Worm (Caenorhabditis elegans) whole organism, L4 larva: Measurements from ENCODE around the gene C06E1.11.

ENCODE experiments used
- F49E8.2 ChIP-seq: sonication (generic microtip); optimal IDR thresholded peaks from 2 replicates; lab custom pipeline; 2016; ENCODE audit warnings: missing compliant biosample characterization, mild to moderate bottlenecking, missing genetic modification characterization, borderline replicate concordance
- R02D3.7 ChIP-seq: fragments of 150-350 bp; sonication (generic microtip); optimal IDR thresholded peaks from 3 replicates; lab custom pipeline; 2014; ENCODE audit warnings: missing biosample characterization, missing genetic modification characterization
- T26A8.4 ChIP-seq: fragments of 200-800 bp; sonication (Bioruptor generic); IDR thresholded peaks from 2 replicates; pipeline ENCODE4 v1.3.6; 2022; ENCODE audit warnings: missing genetic modification characterization, missing compliant biosample characterization
- Y105C5A.15 ChIP-seq: fragments of 200-800 bp; sonication (Bioruptor generic); IDR thresholded peaks from 2 replicates; pipeline ENCODE4 v1.3.6; 2022; ENCODE audit warnings: missing genetic modification characterization, missing compliant biosample characterization
- Y48G9A.11 ChIP-seq: fragments of 200-800 bp; sonication (Bioruptor generic); IDR thresholded peaks from 2 replicates; pipeline ENCODE4 v1.3.6; 2022; ENCODE audit warnings: missing genetic modification reagents, missing genetic modification characterization, missing compliant biosample characterization
- Y75B8A.6 ChIP-seq: fragments of 200-800 bp; sonication (Bioruptor generic); IDR thresholded peaks from 2 replicates; pipeline ENCODE4 v1.3.6; 2022; ENCODE audit warnings: missing genetic modification reagents, missing genetic modification characterization, missing compliant biosample characterization
- ZK546.5 ChIP-seq, 2 experiments: sonication (generic microtip); optimal IDR thresholded peaks; 2 replicates each; lab custom pipeline; 2017; ENCODE audit warnings: missing biosample characterization in 2 of 2, missing genetic modification characterization in 2 of 2
- aha-1 ChIP-seq: fragments of 150-350 bp; peaks from one replicate; lab custom pipeline; 2014; ENCODE audit warnings: missing biosample characterization, missing genetic modification characterization
- arid-1 ChIP-seq: fragments of 200-800 bp; sonication (Bioruptor generic); conservative IDR thresholded peaks from 2 replicates; pipeline ENCODE4 v1.3.6; 2022; ENCODE audit warnings: missing genetic modification reagents, missing genetic modification characterization, missing compliant biosample characterization
- ceh-20 ChIP-seq: fragments of 200-800 bp; sonication (Bioruptor generic); IDR thresholded peaks from 2 replicates; pipeline ENCODE4 v1.3.6; 2022; ENCODE audit warnings: missing genetic modification reagents, missing genetic modification characterization, missing compliant biosample characterization
- ceh-44 ChIP-seq: fragments of 200-800 bp; sonication (Bioruptor generic); IDR thresholded peaks from 2 replicates; pipeline ENCODE4 v1.3.6; 2022; ENCODE audit warnings: missing genetic modification reagents, missing genetic modification characterization, missing compliant biosample characterization
- cey-2 ChIP-seq: sonication (generic microtip); optimal IDR thresholded peaks from 3 replicates; lab custom pipeline; 2017; ENCODE audit warnings: missing genetic modification characterization, mild to moderate bottlenecking, missing compliant biosample characterization, antibody characterized with exemption, borderline replicate concordance; ENCODE audit not compliant: insufficient read depth
- ctbp-1 ChIP-seq: fragments of 200-800 bp; sonication (Bioruptor generic); IDR thresholded peaks from 2 replicates; pipeline ENCODE4 v1.3.6; 2022; ENCODE audit warnings: missing genetic modification reagents, missing genetic modification characterization, missing compliant biosample characterization
- daf-12 ChIP-seq: fragments of 150-350 bp; optimal IDR thresholded peaks from 2 replicates; lab custom pipeline; 2014; ENCODE audit warnings: missing biosample characterization, missing genetic modification reagents, missing genetic modification characterization
- daf-16 ChIP-seq, 3 experiments: sonication (generic microtip); optimal IDR thresholded peaks; 2 replicates each; lab custom pipeline; 2016 to 2017; ENCODE audit warnings: missing genetic modification characterization in 3 of 3, missing genetic modification reagents in 3 of 3, mild to moderate bottlenecking in 2 of 3, missing compliant biosample characterization in 2 of 3, missing biosample characterization in 1 of 3, moderate library complexity in 1 of 3
- dmd-6 ChIP-seq: fragments of 200-800 bp; sonication (Bioruptor generic); IDR thresholded peaks from 2 replicates; pipeline ENCODE4 v1.3.6; 2022; ENCODE audit warnings: missing genetic modification reagents, missing genetic modification characterization, missing compliant biosample characterization
- gei-8 ChIP-seq: fragments of 200-800 bp; sonication (Bioruptor generic); optimal IDR thresholded peaks from 2 replicates; lab custom pipeline; 2018; ENCODE audit warnings: mild to moderate bottlenecking, missing genetic modification characterization, missing compliant biosample characterization
- hlh-11 ChIP-seq: fragments of 200-800 bp; sonication (Bioruptor generic); optimal IDR thresholded peaks from 2 replicates; lab custom pipeline; 2018; ENCODE audit warnings: mild to moderate bottlenecking, missing genetic modification characterization, missing compliant biosample characterization
- hlh-30 ChIP-seq: sonication (generic microtip); optimal IDR thresholded peaks from 2 replicates; lab custom pipeline; 2017; ENCODE audit warnings: antibody characterized with exemption, mild to moderate bottlenecking, missing genetic modification characterization, missing compliant biosample characterization; ENCODE audit not compliant: insufficient read depth
- lin-38 ChIP-seq: fragments of 200-800 bp; sonication (Bioruptor generic); IDR thresholded peaks from 2 replicates; pipeline ENCODE4 v1.3.6; 2022; ENCODE audit warnings: missing genetic modification reagents, missing genetic modification characterization, missing compliant biosample characterization
- lin-39 ChIP-seq: fragments of 150-350 bp; optimal IDR thresholded peaks from 2 replicates; lab custom pipeline; 2014; ENCODE audit warnings: missing biosample characterization, missing genetic modification reagents, missing genetic modification characterization
- lsy-2 ChIP-seq, 2 experiments: fragments of 150-350 bp in 1 of 2; sonication (generic microtip) in 1 of 2; optimal IDR thresholded peaks; 2 replicates each; lab custom pipeline; 2014 to 2017; ENCODE audit warnings: missing biosample characterization in 2 of 2, missing genetic modification characterization in 2 of 2
- mep-1 ChIP-seq: fragments of 150-350 bp; sonication (generic microtip); optimal IDR thresholded peaks from 3 replicates; lab custom pipeline; 2014; ENCODE audit warnings: missing biosample characterization, missing genetic modification characterization
- mxl-3 ChIP-seq: fragments of 200-800 bp; sonication (Bioruptor generic); optimal IDR thresholded peaks from 2 replicates; lab custom pipeline; 2018; ENCODE audit warnings: mild to moderate bottlenecking, missing genetic modification characterization, missing compliant biosample characterization
- nhr-11 ChIP-seq: fragments of 150-350 bp; optimal IDR thresholded peaks from 2 replicates; lab custom pipeline; 2014; ENCODE audit warnings: missing biosample characterization, missing genetic modification characterization
- nhr-237 ChIP-seq: sonication (generic microtip); optimal IDR thresholded peaks from 2 replicates; lab custom pipeline; 2017; ENCODE audit warnings: missing biosample characterization, missing genetic modification characterization
- nhr-25 ChIP-seq: sonication (generic microtip); optimal IDR thresholded peaks from 2 replicates; lab custom pipeline; 2017; ENCODE audit warnings: missing genetic modification characterization, mild to moderate bottlenecking, missing compliant biosample characterization, antibody characterized with exemption, moderate library complexity, borderline replicate concordance; ENCODE audit not compliant: insufficient read depth
- nhr-28 ChIP-seq: fragments of 150-350 bp; optimal IDR thresholded peaks from 2 replicates; lab custom pipeline; 2014; ENCODE audit warnings: missing biosample characterization, missing genetic modification characterization
- nhr-42 ChIP-seq: fragments of 200-800 bp; sonication (Bioruptor generic); IDR thresholded peaks from 2 replicates; pipeline ENCODE4 v1.3.6; 2022; ENCODE audit warnings: missing genetic modification characterization, missing compliant biosample characterization
- pha-4 ChIP-seq, 2 experiments: fragments of 150-350 bp in 1 of 2; fragments of 200-800 bp in 1 of 2; sonication (Bioruptor generic) in 1 of 2; IDR thresholded peaks in 1 of 2; optimal IDR thresholded peaks in 1 of 2; 2 replicates each; pipeline versions ENCODE4 v1.3.6 to Lab custom; 2014 to 2022; ENCODE audit warnings: missing genetic modification characterization in 2 of 2, missing genetic modification reagents in 2 of 2, missing biosample characterization in 1 of 2, missing compliant biosample characterization in 1 of 2
- php-3 ChIP-seq: fragments of 200-800 bp; sonication (Bioruptor generic); IDR thresholded peaks from 2 replicates; pipeline ENCODE4 v1.3.6; 2022; ENCODE audit warnings: missing genetic modification reagents, missing genetic modification characterization, missing compliant biosample characterization
- saeg-2 ChIP-seq: fragments of 200-800 bp; sonication (Bioruptor generic); IDR thresholded peaks from 2 replicates; pipeline ENCODE4 v1.3.6; 2022; ENCODE audit warnings: missing genetic modification reagents, missing genetic modification characterization, missing compliant biosample characterization
- skn-1 ChIP-seq: fragments of 150-350 bp; optimal IDR thresholded peaks from 2 replicates; lab custom pipeline; 2014; ENCODE audit warnings: missing biosample characterization, missing genetic modification characterization
- spr-1 ChIP-seq: sonication (generic microtip); optimal IDR thresholded peaks from 2 replicates; lab custom pipeline; 2016; ENCODE audit warnings: mild to moderate bottlenecking, missing genetic modification characterization, missing compliant biosample characterization
- tag-97 ChIP-seq: fragments of 200-800 bp; sonication (Bioruptor generic); IDR thresholded peaks from 2 replicates; pipeline ENCODE4 v1.3.6; 2022; ENCODE audit warnings: missing genetic modification characterization, missing compliant biosample characterization
- unc-62 ChIP-seq, 3 experiments: fragments of 150-350 bp in 1 of 3; sonication (generic microtip); optimal IDR thresholded peaks in 2 of 3; peaks in 1 of 3; 1 replicate in 1 of 3; 2 replicates in 2 of 3; lab custom pipeline; 2014 to 2017; ENCODE audit warnings: missing biosample characterization in 3 of 3, missing genetic modification characterization in 3 of 3, missing genetic modification reagents in 3 of 3, missing genotype in 1 of 3
- vab-7 ChIP-seq: fragments of 200-800 bp; sonication (Bioruptor generic); IDR thresholded peaks from 2 replicates; pipeline ENCODE4 v1.3.6; 2022; ENCODE audit warnings: missing genetic modification reagents, missing genetic modification characterization, missing compliant biosample characterization
- zip-11 ChIP-seq: fragments of 200-800 bp; sonication (Bioruptor generic); IDR thresholded peaks from 2 replicates; pipeline ENCODE4 v1.3.6; 2022; ENCODE audit warnings: missing genetic modification characterization, missing compliant biosample characterization
- ztf-7 ChIP-seq: fragments of 150-350 bp; optimal IDR thresholded peaks from 2 replicates; lab custom pipeline; 2014; ENCODE audit warnings: missing biosample characterization, missing genetic modification characterization

Gene C06E1.11

ce11 chrIII:8602148-8602547 lies 14.3 kb downstream of the C06E1.11 start:
- no peak for TF ChIP-seq lin-39 (tag; lab: Kevin White, UChicago)
- TF ChIP-seq lin-38: no peak
- TF ChIP-seq Y48G9A.11 (GFP tag; lab: Robert Waterston, UW): no peak
- no peak for TF ChIP-seq F49E8.2 (tag; lab: Kevin White, UChicago)
- TF ChIP-seq gei-8 (GFP tag; lab: Kevin White, UChicago): no peak
- no peak for TF ChIP-seq dmd-6 (GFP tag; lab: Robert Waterston, UW)
- no peak for TF ChIP-seq mep-1 (tag; lab: Kevin White, UChicago)
- TF ChIP-seq mxl-3 (GFP tag; lab: Kevin White, UChicago): no peak
- no peak for TF ChIP-seq pha-4 (GFP tag; IDR thresholded peaks at IDR 0.05; lab: Robert Waterston, UW)
- no peak for TF ChIP-seq pha-4 (tag; optimal IDR thresholded peaks at IDR 0.05; lab: Kevin White, UChicago)
- no peak for TF ChIP-seq ZK546.5 (tag; optimal IDR thresholded peaks at IDR 0.05; lab: Kevin White, UChicago)
- no peak for TF ChIP-seq ctbp-1 (GFP tag; lab: Robert Waterston, UW)
- TF ChIP-seq ztf-7 (tag; lab: Kevin White, UChicago): no peak
- no peak for TF ChIP-seq Y75B8A.6 (GFP tag; lab: Robert Waterston, UW)
- TF ChIP-seq php-3 (GFP tag; lab: Robert Waterston, UW): no peak
- TF ChIP-seq daf-12: no peak
- no peak for TF ChIP-seq ceh-44
- no peak for TF ChIP-seq spr-1 (tag; lab: Kevin White, UChicago)
- no peak for TF ChIP-seq ceh-20 (GFP tag; lab: Robert Waterston, UW)
- TF ChIP-seq arid-1 (GFP tag; lab: Robert Waterston, UW): no peak

- TF ChIP-seq nhr-28 (tag; lab: Kevin White, UChicago) (peak; percentile 38), nhr-25 (peak; percentile 26), aha-1 (peak; percentile 1), unc-62 (GFP tag; optimal IDR thresholded peaks at IDR 0.05 in 1 of 2; lab: Kevin White, UChicago) (peak in 1 of 2 experiments; percentile 50), unc-62 (tag; optimal IDR thresholded peaks at IDR 0.05; lab: Kevin White, UChicago) (no peak), hlh-30 (tag; lab: Kevin White, UChicago) (no peak), hlh-11 (tag; lab: Kevin White, UChicago) (peak; percentile 4)
Measured at ce11 chrIII:8598961-8599360, 17.5 kb downstream of the C06E1.11 start.

- no peak for TF ChIP-seq T26A8.4 (GFP tag; lab: Robert Waterston, UW)
- TF ChIP-seq R02D3.7: no peak
- no peak for TF ChIP-seq tag-97 (GFP tag; lab: Robert Waterston, UW)
- TF ChIP-seq skn-1 (tag; lab: Kevin White, UChicago): no peak
- TF ChIP-seq daf-16 (GFP tag; optimal IDR thresholded peaks at IDR 0.05; lab: Kevin White, UChicago): no peak
- no peak for TF ChIP-seq daf-16 (tag; optimal IDR thresholded peaks at IDR 0.05; lab: Kevin White, UChicago)
- TF ChIP-seq vab-7 (GFP tag; lab: Robert Waterston, UW): no peak
- no peak for TF ChIP-seq Y105C5A.15 (GFP tag; lab: Robert Waterston, UW)
- TF ChIP-seq cey-2 (tag; lab: Kevin White, UChicago): no peak
- no peak for TF ChIP-seq lsy-2 (tag; optimal IDR thresholded peaks at IDR 0.05; lab: Kevin White, UChicago)
- no peak for TF ChIP-seq zip-11 (GFP tag; lab: Robert Waterston, UW)
- no peak for TF ChIP-seq lin-39 (tag; lab: Kevin White, UChicago)
- no peak for TF ChIP-seq nhr-237 (tag; lab: Kevin White, UChicago)
- TF ChIP-seq aha-1: no peak
- TF ChIP-seq nhr-11: no peak
- TF ChIP-seq saeg-2 (GFP tag; lab: Robert Waterston, UW): no peak
- no peak for TF ChIP-seq nhr-42 (GFP tag; lab: Robert Waterston, UW)
Measured at ce11 chrIII:8597770-8598169, 18.7 kb downstream of the C06E1.11 start, which contains the start of gene ztf-30. Gene ztf-30, minus strand, starts transcription at chrIII:8597870.
